Worm (Caenorhabditis elegans): ENCODE measurements around the gene Y67H2A.7.

DNA sequence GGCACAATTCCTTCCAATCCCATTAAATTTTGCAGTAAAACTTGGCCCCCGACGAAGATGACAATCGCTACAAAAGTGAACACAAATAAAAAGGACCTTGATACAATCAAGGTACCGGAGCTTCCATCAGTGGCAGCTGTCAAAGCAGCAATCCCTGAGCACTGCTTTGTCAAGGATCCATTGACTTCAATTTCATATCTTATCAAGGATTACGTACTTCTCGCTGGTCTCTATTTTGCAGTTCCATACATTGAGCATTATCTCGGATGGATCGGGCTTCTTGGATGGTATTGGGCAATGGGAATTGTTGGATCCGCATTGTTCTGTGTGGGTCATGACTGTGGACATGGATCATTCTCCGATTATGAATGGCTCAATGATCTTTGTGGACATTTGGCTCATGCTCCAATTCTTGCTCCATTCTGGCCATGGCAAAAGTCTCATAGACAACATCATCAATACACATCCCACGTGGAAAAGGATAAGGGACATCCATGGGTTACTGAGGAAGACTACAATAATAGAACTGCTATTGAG lies 20.3 kb downstream of the Y67H2A.7 start, which contains the start of gene fat-2:
- TF ChIP-seq nhr-237 (tag; optimal IDR thresholded peaks at IDR 0.05) (no peak), F13H6.1 (tag; optimal IDR thresholded peaks at IDR 0.05) (no peak), aly-2 (tag; optimal IDR thresholded peaks at IDR 0.05) (no peak), C34F6.9 (tag; optimal IDR thresholded peaks at IDR 0.05) (no peak), lsy-2 (tag; optimal IDR thresholded peaks at IDR 0.05) (no peak), ceh-16 (tag; optimal IDR thresholded peaks at IDR 0.05) (no peak), lin-39 (tag; optimal IDR thresholded peaks at IDR 0.05) (no peak), nhr-12 (tag; optimal IDR thresholded peaks at IDR 0.05) (no peak)

Measured in whole organism, L2 larva.